Fruit fly (Drosophila melanogaster) whole organism, wandering third instar larva: ENCODE data around the gene Sfp33A2.

ENCODE experiments used
- CrebA ChIP-seq: fragments of 200-800 bp; sonication (Bioruptor generic); optimal IDR thresholded peaks from 2 replicates; lab custom pipeline; 2016; ENCODE audit warnings: missing biosample characterization, mild to moderate bottlenecking, missing genetic modification characterization, borderline replicate concordance
- Rel ChIP-seq, 2 experiments: fragments of 200-800 bp; sonication (Bioruptor generic) in 1 of 2; optimal IDR thresholded peaks; 2 replicates in 1 of 2; 3 replicates in 1 of 2; lab custom pipeline; 2016 to 2019; ENCODE audit warnings: mild to moderate bottlenecking in 2 of 2, missing biosample characterization in 2 of 2, missing genetic modification characterization in 2 of 2, moderate library complexity in 1 of 2
- Vsx2 ChIP-seq: fragments of 200-300, 225-300 bp; sonication (Bioruptor generic); optimal IDR thresholded peaks from 2 replicates; lab custom pipeline; 2018; ENCODE audit warnings: missing biosample characterization, missing genetic modification characterization; ENCODE audit not compliant: partially characterized antibody
- brk ChIP-seq: fragments of 200-800 bp; sonication (Bioruptor generic); optimal IDR thresholded peaks from 2 replicates; lab custom pipeline; 2016; ENCODE audit warnings: missing biosample characterization, mild to moderate bottlenecking, missing genetic modification characterization
- dsf ChIP-seq: sonication (Bioruptor generic); optimal IDR thresholded peaks from 2 replicates; lab custom pipeline; 2016; ENCODE audit warnings: missing biosample characterization, missing genetic modification characterization, borderline replicate concordance
- pan ChIP-seq: fragments of >200 bp; optimal IDR thresholded peaks from 2 replicates; lab custom pipeline; 2017
- psq ChIP-seq: fragments of 200-800 bp; sonication (Bioruptor generic); optimal IDR thresholded peaks from 3 replicates; lab custom pipeline; 2017; ENCODE audit warnings: missing biosample characterization, mild to moderate bottlenecking, missing genetic modification characterization, moderate library complexity
- woc ChIP-seq: sonication (Bioruptor generic); optimal IDR thresholded peaks from 2 replicates; lab custom pipeline; 2016; ENCODE audit warnings: missing biosample characterization, mild to moderate bottlenecking, missing genetic modification characterization

dm6 chr2L:11833786-11834185 is 3.7 kb upstream of the Sfp33A2 start, which contains the start of gene CG45011:
- TF ChIP-seq psq (GFP tag; lab: Kevin White, UChicago) (no peak), brk (GFP tag; lab: Kevin White, UChicago) (no peak), CrebA (no peak), Rel (GFP tag; optimal IDR thresholded peaks at IDR 0.05; lab: Kevin White, UChicago) (no peak), Rel (tag; optimal IDR thresholded peaks at IDR 0.05; lab: Kevin White, UChicago) (no peak), woc (GFP tag; lab: Kevin White, UChicago) (no peak), pan (no peak), Vsx2 (GFP tag; lab: Kevin White, UChicago) (no peak), dsf (GFP tag; lab: Kevin White, UChicago) (no peak)
